In the genomic region with DNA sequence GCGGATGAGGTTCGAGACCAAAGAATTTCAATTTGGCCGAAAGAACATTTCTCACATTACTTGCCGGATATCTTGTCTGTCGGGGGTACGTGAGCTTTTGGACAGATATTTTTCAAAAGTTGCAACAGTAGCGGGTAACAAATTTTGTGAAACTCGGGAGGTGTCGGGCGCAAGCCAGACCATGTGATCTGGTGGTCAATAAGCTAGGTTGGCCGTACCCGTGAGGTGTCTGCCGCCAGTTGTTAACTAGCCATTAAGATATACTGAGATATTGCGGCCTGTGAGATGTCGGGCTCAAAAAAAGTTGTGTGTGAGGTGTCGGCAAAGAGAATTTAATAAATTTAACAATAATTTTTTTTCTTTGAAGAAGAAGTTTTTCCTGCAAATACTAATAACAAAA, we compare ENCODE assay signal across 3 worm cellular contexts.
TF ChIP-seq lines count a peak whose summit lies in the region.

No protein-coding gene starts in this region.

TF ChIP-seq in whole organism, L1 larva, 84 proteins besides CTCF, POLR2A, EP300 and RAD21:
- peak; percentile 70 for TF ChIP-seq snpc-4 (tag; optimal IDR thresholded peaks at IDR 0.05; lab: Kevin White, UChicago)
- no peak for TF ChIP-seq nhr-84 (tag; optimal IDR thresholded peaks at IDR 0.05; lab: Kevin White, UChicago)

TF ChIP-seq in whole organism, L2 larva, 48 proteins besides CTCF, POLR2A, EP300 and RAD21:
- no peak for TF ChIP-seq blmp-1 (tag; optimal IDR thresholded peaks at IDR 0.05; lab: Kevin White, UChicago; ENCODE audit: insufficient read depth)
- TF ChIP-seq snpc-4 (tag; optimal IDR thresholded peaks at IDR 0.05; lab: Kevin White, UChicago) = peak; percentile 4

TF ChIP-seq in whole organism, L3 larva, 47 proteins besides CTCF, POLR2A, EP300 and RAD21:
- TF ChIP-seq snpc-4 (tag; optimal IDR thresholded peaks at IDR 0.05; lab: Kevin White, UChicago) (peak; percentile 40), nhr-67 (tag; optimal IDR thresholded peaks at IDR 0.05; lab: Kevin White, UChicago) (no peak)
